Worm (Caenorhabditis elegans) whole organism, mixed stage, embryonic: Measurements from ENCODE around the gene R02D5.3.

Experiments used
- ceh-43 ChIP-seq: fragments of 200-800 bp; sonication (Bioruptor generic); optimal IDR thresholded peaks from 2 replicates; lab custom pipeline; 2018; ENCODE audit warnings: mild to moderate bottlenecking, missing genetic modification characterization, moderate library complexity, missing compliant biosample characterization
- hlh-1 ChIP-seq: fragments of 150-350 bp; optimal IDR thresholded peaks from 2 replicates; lab custom pipeline; 2014; ENCODE audit warnings: missing biosample characterization, missing genetic modification reagents, missing genetic modification characterization
- mls-2 ChIP-seq: sonication (generic microtip); optimal IDR thresholded peaks from 2 replicates; lab custom pipeline; 2016; ENCODE audit warnings: mild to moderate bottlenecking, missing genetic modification characterization, moderate library complexity, missing compliant biosample characterization
- nhr-237 ChIP-seq: fragments of 150-350 bp; optimal IDR thresholded peaks from 2 replicates; lab custom pipeline; 2014; ENCODE audit warnings: missing biosample characterization, missing genetic modification characterization
- sem-2 ChIP-seq: fragments of 200-800 bp; sonication (Bioruptor generic); optimal IDR thresholded peaks from 2 replicates; lab custom pipeline; 2018; ENCODE audit warnings: mild to moderate bottlenecking, missing genetic modification characterization, missing compliant biosample characterization
- snpc-4 ChIP-seq: fragments of 150-350 bp; optimal IDR thresholded peaks from 2 replicates; lab custom pipeline; 2014; ENCODE audit warnings: missing biosample characterization, missing genetic modification characterization
- unc-62 ChIP-seq: fragments of 150-350 bp; optimal IDR thresholded peaks from 2 replicates; lab custom pipeline; 2014; ENCODE audit warnings: missing biosample characterization, missing genetic modification reagents, missing genetic modification characterization

DNA sequence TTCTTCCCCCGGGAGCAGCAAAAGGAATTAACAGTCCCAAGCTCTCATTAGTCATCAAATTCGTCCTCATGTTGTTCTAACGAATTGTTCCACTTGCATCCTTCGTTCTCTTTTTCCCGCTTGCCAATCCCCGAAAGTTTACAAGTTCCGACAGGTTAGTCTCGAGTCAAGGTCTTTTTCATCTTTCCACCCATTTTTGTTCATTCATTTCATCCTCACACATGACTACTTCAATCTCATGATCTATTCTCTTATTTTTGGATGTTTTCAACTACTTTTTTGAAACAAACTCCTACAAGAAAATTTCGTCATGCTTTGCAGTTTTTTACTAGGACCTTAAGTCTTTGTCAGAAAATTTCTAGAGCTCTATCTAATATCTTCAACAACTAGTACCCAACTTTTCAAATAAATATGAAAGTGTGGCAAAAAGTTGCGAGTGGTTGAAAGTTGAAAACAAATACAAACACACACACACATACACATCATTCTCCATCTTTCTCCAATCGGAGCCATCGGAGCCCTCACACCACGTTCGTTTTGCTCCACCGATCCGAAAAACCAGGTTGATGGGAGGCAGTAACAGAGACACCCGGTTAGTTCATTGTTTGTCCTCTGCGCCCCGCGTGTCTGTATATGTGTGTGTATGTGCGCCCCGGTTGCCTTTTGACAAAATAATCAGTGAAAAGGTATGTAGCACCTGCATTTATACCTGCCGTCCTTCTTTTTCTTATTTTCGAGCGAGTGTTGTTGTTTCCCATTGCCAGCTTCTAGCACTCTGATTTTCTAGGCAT is 16.3 kb downstream of the R02D5.3 start:
- no peak for TF ChIP-seq snpc-4 (tag; lab: Kevin White, UChicago)
- TF ChIP-seq hlh-1 (tag; lab: Kevin White, UChicago) = no peak
- TF ChIP-seq sem-2 (GFP tag; lab: Kevin White, UChicago) = no peak
- no peak for TF ChIP-seq ceh-43
- no peak for TF ChIP-seq nhr-237 (tag; lab: Kevin White, UChicago)
- TF ChIP-seq unc-62 (GFP tag; lab: Kevin White, UChicago) = no peak
- TF ChIP-seq mls-2 (tag; lab: Kevin White, UChicago) = no peak
